Worm (Caenorhabditis elegans) whole organism, dauer: Measurements from ENCODE around the gene prdx-2.

Experiments
- unc-62 ChIP-seq: sonication (generic microtip); optimal IDR thresholded peaks from 2 replicates; lab custom pipeline; 2017; ENCODE audit warnings: missing biosample characterization, missing genetic modification reagents, missing genetic modification characterization

The prdx-2 gene

DNA sequence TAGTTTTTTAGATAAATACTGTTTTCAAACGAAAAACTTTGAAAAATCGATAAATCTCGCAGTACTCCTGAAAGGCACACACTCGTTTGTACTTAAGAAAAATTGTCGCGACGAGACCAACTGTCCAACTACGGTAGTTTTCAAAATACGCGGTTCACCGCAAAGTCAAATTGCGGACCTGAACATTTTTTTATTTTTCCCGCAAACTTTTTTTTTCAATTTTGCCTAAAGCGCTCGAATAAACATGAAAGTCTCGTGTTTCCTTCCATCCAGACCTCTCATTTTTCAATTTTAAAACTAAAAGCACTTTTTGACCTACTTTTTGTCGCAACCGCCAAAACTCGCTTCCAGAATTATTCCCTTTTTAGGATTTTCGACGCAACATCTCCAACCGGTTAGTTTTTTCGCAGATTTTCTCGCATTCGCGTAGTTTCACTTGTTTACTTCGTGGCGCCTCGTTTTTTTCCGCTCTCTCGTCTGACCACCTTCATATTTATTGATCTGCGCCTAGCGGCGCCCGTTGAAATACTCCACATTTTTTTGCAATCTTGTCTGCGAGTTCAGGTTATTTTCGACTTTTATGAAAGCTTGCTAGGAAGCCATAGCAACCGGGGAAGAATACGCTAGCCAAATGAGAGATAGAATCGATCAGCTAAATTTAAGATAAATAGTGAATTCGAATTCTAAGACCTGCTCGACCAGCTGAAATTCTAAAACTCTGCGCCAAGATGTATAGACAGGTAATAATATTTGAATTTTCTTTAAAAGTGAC, at the start of gene prdx-2:
Gene prdx-2 (plus strand): TSS at position 729 of the 772 bp plus-strand sequence.
- no peak for TF ChIP-seq unc-62

DNA sequence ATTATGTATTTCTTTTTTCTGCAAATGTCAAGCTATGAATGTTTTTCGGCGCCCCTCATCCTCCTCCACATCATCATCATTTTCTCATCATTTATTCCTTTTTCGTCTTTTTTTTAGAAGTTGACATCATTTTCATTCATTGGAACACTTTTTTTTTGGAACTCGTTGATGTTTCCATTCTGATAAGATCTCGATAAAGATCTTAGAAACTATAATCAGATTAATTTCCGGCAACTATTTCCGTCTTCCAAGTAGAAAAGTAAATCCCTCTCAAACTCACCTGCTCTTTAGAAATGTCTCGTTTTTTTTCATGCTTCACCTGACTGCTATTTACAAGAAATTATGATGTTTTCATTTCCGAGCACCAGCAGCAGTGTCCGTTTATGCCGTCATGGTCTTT, 49.1 kb upstream of the prdx-2 start:
- no peak for TF ChIP-seq unc-62

DNA sequence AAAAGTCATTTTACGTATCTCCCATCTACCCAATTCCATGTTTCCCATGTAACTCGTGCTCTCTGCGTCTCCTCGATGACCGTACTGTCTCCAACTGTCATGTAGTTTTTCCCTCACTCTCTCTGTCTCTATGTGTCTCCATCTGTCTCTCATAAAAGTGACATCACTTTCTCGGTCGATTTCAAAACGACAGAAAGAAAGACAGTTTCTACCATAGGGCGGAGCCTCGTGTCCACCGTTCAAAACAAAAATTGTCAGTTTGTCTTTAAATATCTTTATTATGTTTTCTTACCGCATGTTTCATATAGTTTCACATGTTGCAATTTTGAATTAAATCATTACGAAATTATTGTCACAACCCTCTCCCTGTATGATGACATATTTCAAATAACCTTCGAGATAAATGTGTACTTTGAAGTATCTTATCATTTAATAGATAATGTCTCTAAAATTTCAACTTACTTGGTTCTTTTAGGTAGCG, 47.7 kb upstream of the prdx-2 start:
- no peak for TF ChIP-seq unc-62

DNA sequence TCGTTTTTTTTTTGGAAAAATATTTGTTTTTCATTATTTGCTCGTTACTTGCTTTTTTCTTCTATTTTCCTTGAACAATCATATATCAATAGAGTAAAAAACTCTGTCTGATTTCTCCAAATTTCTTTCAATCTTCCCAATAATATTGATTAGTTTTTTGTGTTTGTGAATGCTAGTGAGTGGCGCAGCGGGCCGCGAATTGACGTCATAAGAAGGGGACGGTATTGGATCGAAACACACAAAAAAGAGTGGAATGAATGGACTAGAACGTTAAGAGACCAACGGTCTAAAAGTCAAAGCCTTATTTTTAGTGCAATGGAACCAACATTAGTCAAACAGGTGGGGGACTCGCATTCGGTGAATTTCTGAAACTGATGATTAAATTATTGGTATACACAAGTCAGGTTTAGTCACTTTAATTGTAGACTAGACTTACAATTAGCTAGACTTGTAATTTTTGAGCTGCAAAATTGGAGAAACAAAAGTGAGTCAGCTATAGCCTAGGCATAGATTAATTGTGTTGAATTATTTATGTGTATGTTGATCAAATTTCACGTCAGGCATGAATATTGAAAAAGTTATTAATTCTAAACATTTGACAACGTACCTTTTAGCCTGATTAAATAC, 46.2 kb upstream of the prdx-2 start:
- no peak for TF ChIP-seq unc-62

ce11 chrII:5332345-5333124, 45.5 kb upstream of the prdx-2 start:
- TF ChIP-seq unc-62, result no peak

- TF ChIP-seq unc-62, result no peak
Observed at ce11 chrII:5333729-5334255, 44.2 kb upstream of the prdx-2 start.

ce11 chrII:5334628-5335027, 43.4 kb upstream of the prdx-2 start:
- TF ChIP-seq unc-62, result no peak

ce11 chrII:5335370-5336034, 42.5 kb upstream of the prdx-2 start:
- no peak for TF ChIP-seq unc-62

DNA sequence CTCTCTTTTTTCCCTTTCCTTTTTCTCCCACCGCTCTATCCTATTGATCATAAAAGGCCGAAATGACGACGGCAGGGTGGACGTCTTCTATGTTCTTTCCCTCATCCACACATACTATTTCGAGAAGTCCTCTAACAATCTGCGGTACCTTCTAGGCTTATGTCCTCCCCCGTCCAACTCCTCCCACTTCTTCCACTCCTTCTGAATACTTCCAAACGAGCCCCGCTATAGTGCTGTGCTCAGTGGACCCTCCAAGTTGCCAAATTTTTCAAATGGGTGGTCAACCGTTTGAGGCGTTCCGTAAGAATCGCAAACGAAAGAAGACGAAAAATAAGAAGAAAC, 42.0 kb upstream of the prdx-2 start:
- no peak for TF ChIP-seq unc-62

DNA sequence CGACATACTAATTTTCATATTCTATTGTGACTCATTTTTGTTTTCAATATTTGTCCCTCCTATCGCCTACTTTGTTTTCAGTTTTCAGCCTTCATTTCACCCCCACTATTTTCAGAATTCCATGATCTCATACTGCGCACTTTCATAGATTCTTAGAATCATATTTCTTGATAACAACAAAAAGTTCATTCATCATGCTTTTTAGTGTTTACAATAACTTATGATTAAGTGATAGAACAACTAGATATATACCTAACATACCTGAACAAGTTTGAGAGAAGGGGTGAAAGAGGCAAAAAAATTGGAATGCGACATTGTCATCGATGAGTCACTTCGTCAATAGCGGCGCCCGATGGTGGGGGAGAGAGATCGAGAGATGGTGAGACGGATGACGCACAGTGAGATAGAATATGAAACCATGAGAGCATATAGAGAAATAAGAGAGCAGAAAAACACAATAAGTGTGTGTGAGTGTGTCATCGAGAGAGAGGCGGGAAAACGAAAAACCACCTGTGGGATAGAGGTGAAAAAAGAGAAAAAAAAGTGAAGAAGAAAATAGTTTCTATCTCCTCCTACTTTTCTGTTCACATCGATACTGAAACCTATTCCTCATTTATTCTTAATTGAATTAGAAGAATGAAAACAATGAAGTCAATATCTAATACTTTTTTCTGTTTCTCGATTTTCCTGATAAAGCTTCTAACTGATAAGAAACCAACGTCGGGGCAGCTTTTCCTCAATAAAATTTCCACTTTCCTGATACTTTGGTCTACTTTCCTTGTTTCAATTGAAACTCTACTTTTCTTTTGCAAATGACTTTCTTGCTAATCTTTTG, 41.1 kb upstream of the prdx-2 start:
- TF ChIP-seq unc-62, result no peak

- TF ChIP-seq unc-62, result no peak
Observed at ce11 chrII:5337495-5337840, 40.5 kb upstream of the prdx-2 start.

DNA sequence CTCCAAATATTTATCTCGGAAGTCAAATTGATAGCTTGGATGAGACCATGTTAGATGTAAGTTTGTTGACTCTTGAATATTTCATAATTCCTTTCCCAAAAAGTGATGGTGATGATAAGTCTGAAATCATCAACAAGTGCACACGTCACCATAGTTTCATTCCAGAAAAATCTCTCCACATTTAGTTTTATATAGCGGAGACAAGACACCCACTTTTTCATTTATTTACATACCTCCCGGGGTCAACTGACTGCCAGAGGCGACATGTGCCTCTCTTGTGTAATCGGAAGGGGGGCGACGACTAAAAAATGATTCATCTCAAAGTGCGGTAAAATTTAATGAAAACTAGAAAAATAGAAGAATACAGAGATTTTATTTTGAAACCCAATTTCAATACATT, 39.7 kb upstream of the prdx-2 start:
- TF ChIP-seq unc-62, result no peak

ce11 chrII:5339547-5339946, 38.4 kb upstream of the prdx-2 start:
- no peak for TF ChIP-seq unc-62

DNA sequence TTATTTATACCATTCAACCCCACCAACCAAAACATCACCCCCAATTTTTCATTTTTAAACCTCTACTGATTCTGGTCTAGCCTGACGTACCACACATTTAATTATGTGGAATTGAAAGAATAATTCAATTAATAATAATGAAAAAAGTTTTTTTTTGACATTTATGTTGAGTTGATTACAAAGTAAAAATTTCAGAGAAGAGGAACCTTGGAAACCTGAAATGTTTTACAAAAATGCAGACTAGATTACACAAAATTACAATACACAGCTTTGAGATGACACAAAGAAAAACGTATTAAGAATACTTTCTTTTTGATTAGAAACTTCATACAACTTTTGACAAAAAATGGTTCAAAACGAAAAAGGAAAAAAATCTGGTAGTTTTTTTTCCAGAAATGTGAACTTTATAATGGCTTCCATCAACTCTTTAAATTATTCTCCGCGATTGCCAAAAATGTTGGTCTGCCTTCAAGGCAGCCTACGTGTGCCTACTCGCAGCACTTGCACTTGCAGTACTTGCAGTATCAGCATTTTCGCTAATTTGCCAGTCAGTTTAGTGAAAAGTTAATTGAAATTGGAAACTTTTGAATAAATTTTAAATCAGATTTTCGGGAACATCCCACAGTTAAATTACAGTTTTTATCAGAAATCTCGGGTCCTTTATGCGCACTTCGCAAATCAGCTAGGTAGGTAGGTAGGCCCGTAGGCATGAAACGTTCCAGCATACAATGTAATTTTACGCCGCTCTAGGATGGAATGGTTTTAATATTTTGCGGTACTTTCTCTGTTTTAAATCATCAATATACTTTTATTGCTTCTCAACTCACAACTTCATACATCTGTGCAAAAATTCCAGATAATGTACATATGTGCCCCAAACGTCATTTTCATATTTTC, 37.1 kb upstream of the prdx-2 start:
- TF ChIP-seq unc-62, result no peak

DNA sequence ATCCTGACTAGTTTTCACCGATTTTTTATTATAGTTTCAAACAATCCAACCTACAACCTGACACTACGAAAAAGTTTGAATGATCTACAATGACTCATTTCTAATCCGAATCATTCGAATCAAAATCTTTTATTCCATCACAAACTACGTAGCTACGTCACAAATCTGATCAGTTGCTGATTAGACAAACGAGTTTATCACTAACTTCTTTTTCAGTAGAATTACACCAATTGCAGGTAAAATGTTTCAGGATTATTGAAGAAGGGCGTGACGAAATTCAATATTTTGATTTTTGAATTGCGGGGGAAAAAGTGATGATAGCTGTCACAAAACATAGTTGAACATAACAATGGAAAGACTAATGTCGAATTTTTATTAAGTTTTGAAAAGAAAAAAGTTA, 36.4 kb upstream of the prdx-2 start:
- TF ChIP-seq unc-62, result no peak
